Fruit fly (Drosophila melanogaster): ENCODE results near the gene Dap160.

DNA sequence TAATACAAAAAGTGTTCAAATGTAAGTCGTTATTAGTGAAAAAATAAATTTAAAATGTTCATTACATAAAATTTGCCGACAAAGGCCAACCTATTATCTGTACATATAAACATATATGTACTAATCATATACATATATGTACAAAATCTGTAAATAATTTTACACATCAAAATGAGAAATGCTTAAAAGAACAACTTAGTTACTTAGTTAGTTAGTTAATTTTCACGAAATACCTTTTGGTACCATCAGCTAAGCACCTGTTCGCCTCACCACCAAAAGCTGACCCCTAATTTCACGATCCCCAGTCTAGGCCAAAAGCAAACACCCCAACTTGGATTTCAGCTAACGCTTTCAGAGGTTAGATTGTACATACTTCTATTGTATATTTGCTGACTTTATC, 53.1 kb downstream of the Dap160 start, which contains the start of gene CG9259:
- TF ChIP-seq h (GFP tag; optimal IDR thresholded peaks at IDR 0.05) = no peak
- no peak for TF ChIP-seq usp (GFP tag; optimal IDR thresholded peaks at IDR 0.05)

Data from whole organism, wandering third instar larva.